Worm (Caenorhabditis elegans) whole organism, young adult: ENCODE measurements around the gene clec-119.

Experiments used
- B0336.3 ChIP-seq: fragments of 200-800 bp; sonication (Bioruptor generic); IDR thresholded peaks from 2 replicates; pipeline ENCODE4 v1.3.6; 2022; ENCODE audit warnings: missing genetic modification characterization, missing compliant biosample characterization
- C06A6.2 ChIP-seq: fragments of 200-800 bp; sonication (Bioruptor generic); conservative IDR thresholded peaks from 2 replicates; pipeline ENCODE4 v1.3.6; 2022; ENCODE audit warnings: missing genetic modification characterization, missing compliant biosample characterization
- F49E8.2 ChIP-seq: sonication (generic microtip); optimal IDR thresholded peaks from 3 replicates; lab custom pipeline; 2017; ENCODE audit warnings: missing genetic modification characterization, mild to moderate bottlenecking, missing compliant biosample characterization, antibody characterized with exemption, moderate library complexity; ENCODE audit not compliant: insufficient read depth
- K12H6.12 ChIP-seq: fragments of 200-800 bp; sonication (Bioruptor generic); optimal IDR thresholded peaks from 2 replicates; lab custom pipeline; 2018; ENCODE audit warnings: mild to moderate bottlenecking, missing genetic modification characterization, missing compliant biosample characterization
- Y53F4B.3 ChIP-seq: fragments of 200-800 bp; sonication (Bioruptor generic); IDR thresholded peaks from 2 replicates; pipeline ENCODE4 v1.3.6; 2022; ENCODE audit warnings: missing genetic modification reagents, missing genetic modification characterization, missing compliant biosample characterization
- Y56A3A.18 ChIP-seq: fragments of 200-800 bp; sonication (Bioruptor generic); IDR thresholded peaks from 2 replicates; pipeline ENCODE4 v1.3.6; 2022; ENCODE audit warnings: missing genetic modification reagents, missing genetic modification characterization, missing compliant biosample characterization
- ama-1 ChIP-seq, 3 experiments: fragments of 150-350 bp in 1 of 3; sonication (generic microtip) in 2 of 3; optimal IDR thresholded peaks; 2 replicates each; lab custom pipeline; 2014 to 2018; ENCODE audit warnings: missing biosample characterization in 2 of 3, missing genetic modification characterization in 2 of 3, missing genetic modification reagents in 2 of 3
- hsf-1 ChIP-seq: fragments of 200-800 bp; sonication (Bioruptor generic); IDR thresholded peaks from 2 replicates; pipeline ENCODE4 v1.3.6; 2022; ENCODE audit warnings: missing genetic modification reagents, missing genetic modification characterization, missing compliant biosample characterization
- madf-6 ChIP-seq: fragments of 200-800 bp; sonication (Bioruptor generic); IDR thresholded peaks from 2 replicates; pipeline ENCODE4 v1.3.6; 2022; ENCODE audit warnings: missing genetic modification reagents, missing genetic modification characterization, missing compliant biosample characterization
- zim-3 ChIP-seq: sonication (generic microtip); optimal IDR thresholded peaks from 2 replicates; lab custom pipeline; 2017; ENCODE audit warnings: mild to moderate bottlenecking, missing genetic modification characterization, moderate library complexity, missing compliant biosample characterization

ce11 chrII:1246855-1247259, 8.9 kb upstream of the clec-119 start:
- peak; percentile 62 for TF ChIP-seq C06A6.2 (GFP tag; lab: Robert Waterston, UW)
- TF ChIP-seq Y56A3A.18 (GFP tag; lab: Robert Waterston, UW): 0 out of 2 replicates have a peak, but pooled peaks have one; percentile 58
- TF ChIP-seq hsf-1 (GFP tag; lab: Robert Waterston, UW): no peak
- TF ChIP-seq madf-6: peak; percentile 60; the same call in 1 of the 2 replicates
- TF ChIP-seq K12H6.12 (tag; lab: Kevin White, UChicago): peak; percentile 60
- TF ChIP-seq zim-3 (tag; lab: Kevin White, UChicago): no peak
- TF ChIP-seq Y53F4B.3 (GFP tag; lab: Robert Waterston, UW): no peak
- peak; percentile 83; the same call in 1 of the 2 replicates for TF ChIP-seq B0336.3 (GFP tag; lab: Robert Waterston, UW)
- no peak for TF ChIP-seq F49E8.2 (tag; lab: Kevin White, UChicago)
- TF ChIP-seq ama-1 (optimal IDR thresholded peaks at IDR 0.05; lab: Kevin White, UChicago): no peak
- TF ChIP-seq ama-1 (GFP tag; optimal IDR thresholded peaks at IDR 0.05; lab: Kevin White, UChicago): no peak
